Worm (Caenorhabditis elegans) whole organism, L4 larva: Measurements from ENCODE around the gene uroc-1.

ENCODE experiments used
- F44E2.7 ChIP-seq: fragments of 200-800 bp; sonication (Bioruptor generic); IDR thresholded peaks from 2 replicates; pipeline ENCODE4 v2.1.2; 2022; ENCODE audit warnings: missing genetic modification characterization, missing compliant biosample characterization
- F49E8.2 ChIP-seq: sonication (generic microtip); optimal IDR thresholded peaks from 2 replicates; lab custom pipeline; 2016; ENCODE audit warnings: missing compliant biosample characterization, mild to moderate bottlenecking, missing genetic modification characterization, borderline replicate concordance
- T26A8.4 ChIP-seq: fragments of 200-800 bp; sonication (Bioruptor generic); IDR thresholded peaks from 2 replicates; pipeline ENCODE4 v1.3.6; 2022; ENCODE audit warnings: missing genetic modification characterization, missing compliant biosample characterization
- Y5F2A.4 ChIP-seq: fragments of 200-800 bp; sonication (Bioruptor generic); optimal IDR thresholded peaks from 2 replicates; lab custom pipeline; 2018; ENCODE audit warnings: mild to moderate bottlenecking, missing genetic modification characterization, missing compliant biosample characterization
- aha-1 ChIP-seq: fragments of 150-350 bp; peaks from one replicate; lab custom pipeline; 2014; ENCODE audit warnings: missing biosample characterization, missing genetic modification characterization
- attf-4 ChIP-seq: sonication (generic microtip); optimal IDR thresholded peaks from 3 replicates; lab custom pipeline; 2017; ENCODE audit warnings: missing biosample characterization, missing genetic modification characterization
- ceh-20 ChIP-seq: fragments of 200-800 bp; sonication (Bioruptor generic); IDR thresholded peaks from 2 replicates; pipeline ENCODE4 v1.3.6; 2022; ENCODE audit warnings: missing genetic modification reagents, missing genetic modification characterization, missing compliant biosample characterization
- ceh-44 ChIP-seq: fragments of 200-800 bp; sonication (Bioruptor generic); IDR thresholded peaks from 2 replicates; pipeline ENCODE4 v1.3.6; 2022; ENCODE audit warnings: missing genetic modification reagents, missing genetic modification characterization, missing compliant biosample characterization
- cey-2 ChIP-seq: sonication (generic microtip); optimal IDR thresholded peaks from 3 replicates; lab custom pipeline; 2017; ENCODE audit warnings: missing genetic modification characterization, mild to moderate bottlenecking, missing compliant biosample characterization, antibody characterized with exemption, borderline replicate concordance; ENCODE audit not compliant: insufficient read depth
- ctbp-1 ChIP-seq: fragments of 200-800 bp; sonication (Bioruptor generic); IDR thresholded peaks from 2 replicates; pipeline ENCODE4 v1.3.6; 2022; ENCODE audit warnings: missing genetic modification reagents, missing genetic modification characterization, missing compliant biosample characterization
- daf-19 ChIP-seq: fragments of 200-800 bp; sonication (Bioruptor generic); conservative IDR thresholded peaks from 2 replicates; pipeline ENCODE4 v1.3.6; 2022; ENCODE audit warnings: missing genetic modification characterization, missing compliant biosample characterization
- dmd-9 ChIP-seq: fragments of 200-800 bp; sonication (Bioruptor generic); IDR thresholded peaks from 2 replicates; pipeline ENCODE4 v1.3.6; 2022; ENCODE audit warnings: missing genetic modification reagents, missing genetic modification characterization, missing compliant biosample characterization
- dpl-1 ChIP-seq: fragments of 150-350 bp; optimal IDR thresholded peaks from 2 replicates; lab custom pipeline; 2014; ENCODE audit warnings: missing biosample characterization, missing genetic modification reagents, missing genetic modification characterization
- dve-1 ChIP-seq: sonication (generic microtip); optimal IDR thresholded peaks from 2 replicates; lab custom pipeline; 2017; ENCODE audit warnings: antibody characterized with exemption, mild to moderate bottlenecking, missing genetic modification characterization, missing compliant biosample characterization; ENCODE audit not compliant: insufficient read depth
- fkh-10 ChIP-seq: fragments of 150-350 bp; optimal IDR thresholded peaks from 2 replicates; lab custom pipeline; 2014; ENCODE audit warnings: missing biosample characterization, missing genetic modification reagents, missing genetic modification characterization
- fos-1 ChIP-seq: fragments of 150-350 bp; optimal IDR thresholded peaks from 2 replicates; lab custom pipeline; 2014; ENCODE audit warnings: missing biosample characterization, missing genetic modification characterization
- hif-1 ChIP-seq, 2 experiments: sonication (generic microtip); optimal IDR thresholded peaks; 2 replicates each; lab custom pipeline; 2016 to 2017; ENCODE audit warnings: missing compliant biosample characterization in 2 of 2, missing genetic modification characterization in 2 of 2, missing genetic modification reagents in 2 of 2, missing genotype in 2 of 2, mild to moderate bottlenecking in 1 of 2
- hlh-11 ChIP-seq: fragments of 200-800 bp; sonication (Bioruptor generic); optimal IDR thresholded peaks from 2 replicates; lab custom pipeline; 2018; ENCODE audit warnings: mild to moderate bottlenecking, missing genetic modification characterization, missing compliant biosample characterization
- hlh-30 ChIP-seq: sonication (generic microtip); optimal IDR thresholded peaks from 2 replicates; lab custom pipeline; 2017; ENCODE audit warnings: antibody characterized with exemption, mild to moderate bottlenecking, missing genetic modification characterization, missing compliant biosample characterization; ENCODE audit not compliant: insufficient read depth
- hmg-1.1 ChIP-seq: fragments of 200-800 bp; sonication (Bioruptor generic); IDR thresholded peaks from 2 replicates; pipeline ENCODE4 v1.3.6; 2022; ENCODE audit warnings: missing genetic modification reagents, missing genetic modification characterization, missing compliant biosample characterization
- lim-7 ChIP-seq: fragments of 200-800 bp; sonication (Bioruptor generic); IDR thresholded peaks from 2 replicates; pipeline ENCODE4 v1.3.6; 2022; ENCODE audit warnings: missing genetic modification characterization, missing compliant biosample characterization
- lin-1 ChIP-seq: fragments of 200-800 bp; sonication (Bioruptor generic); IDR thresholded peaks from 2 replicates; pipeline ENCODE4 v1.3.6; 2022; ENCODE audit warnings: missing genetic modification reagents, missing genetic modification characterization, missing compliant biosample characterization
- lin-13 ChIP-seq: fragments of 150-350 bp; optimal IDR thresholded peaks from 2 replicates; lab custom pipeline; 2014; ENCODE audit warnings: missing biosample characterization, missing genetic modification reagents, missing genetic modification characterization
- lin-15B ChIP-seq: fragments of 150-350 bp; sonication (generic microtip); optimal IDR thresholded peaks from 3 replicates; lab custom pipeline; 2014; ENCODE audit warnings: missing biosample characterization, missing genetic modification characterization
- lin-29 ChIP-seq: fragments of 200-800 bp; sonication (Bioruptor generic); IDR thresholded peaks from 2 replicates; pipeline ENCODE4 v1.3.6; 2022; ENCODE audit warnings: missing genetic modification reagents, missing genetic modification characterization, missing compliant biosample characterization
- lin-38 ChIP-seq: fragments of 200-800 bp; sonication (Bioruptor generic); IDR thresholded peaks from 2 replicates; pipeline ENCODE4 v1.3.6; 2022; ENCODE audit warnings: missing genetic modification reagents, missing genetic modification characterization, missing compliant biosample characterization
- lin-39 ChIP-seq: fragments of 150-350 bp; optimal IDR thresholded peaks from 2 replicates; lab custom pipeline; 2014; ENCODE audit warnings: missing biosample characterization, missing genetic modification reagents, missing genetic modification characterization
- lir-3 ChIP-seq: sonication (generic microtip); optimal IDR thresholded peaks from 2 replicates; lab custom pipeline; 2016; ENCODE audit warnings: mild to moderate bottlenecking, missing genetic modification characterization, missing compliant biosample characterization
- madf-9 ChIP-seq: fragments of 200-800 bp; sonication (Bioruptor generic); conservative IDR thresholded peaks from 2 replicates; pipeline ENCODE4 v1.3.6; 2022; ENCODE audit warnings: missing genetic modification reagents, missing genetic modification characterization, missing compliant biosample characterization
- mdl-1 ChIP-seq, 2 experiments: fragments of 150-350 bp in 1 of 2; sonication (generic microtip) in 1 of 2; optimal IDR thresholded peaks; 2 replicates each; lab custom pipeline; 2014 to 2017; ENCODE audit warnings: missing biosample characterization in 2 of 2, missing genetic modification characterization in 2 of 2
- mdt-29 ChIP-seq: fragments of 200-800 bp; sonication (Bioruptor generic); IDR thresholded peaks from 2 replicates; pipeline ENCODE4 v1.3.6; 2022; ENCODE audit warnings: missing genetic modification reagents, missing genetic modification characterization, missing compliant biosample characterization
- mep-1 ChIP-seq: fragments of 150-350 bp; sonication (generic microtip); optimal IDR thresholded peaks from 3 replicates; lab custom pipeline; 2014; ENCODE audit warnings: missing biosample characterization, missing genetic modification characterization
- mxl-3 ChIP-seq: fragments of 200-800 bp; sonication (Bioruptor generic); optimal IDR thresholded peaks from 2 replicates; lab custom pipeline; 2018; ENCODE audit warnings: mild to moderate bottlenecking, missing genetic modification characterization, missing compliant biosample characterization
- nhr-102 ChIP-seq: sonication (generic microtip); optimal IDR thresholded peaks from 2 replicates; lab custom pipeline; 2016; ENCODE audit warnings: mild to moderate bottlenecking, missing genetic modification characterization, moderate library complexity, missing compliant biosample characterization
- nhr-11 ChIP-seq: fragments of 150-350 bp; optimal IDR thresholded peaks from 2 replicates; lab custom pipeline; 2014; ENCODE audit warnings: missing biosample characterization, missing genetic modification characterization
- nhr-28 ChIP-seq: fragments of 150-350 bp; optimal IDR thresholded peaks from 2 replicates; lab custom pipeline; 2014; ENCODE audit warnings: missing biosample characterization, missing genetic modification characterization
- nhr-6 ChIP-seq: fragments of 150-350 bp; optimal IDR thresholded peaks from 2 replicates; lab custom pipeline; 2014; ENCODE audit warnings: missing biosample characterization, missing genetic modification characterization
- nhr-76 ChIP-seq: fragments of 150-350 bp; optimal IDR thresholded peaks from 2 replicates; lab custom pipeline; 2014; ENCODE audit warnings: missing biosample characterization, missing genetic modification characterization
- pha-4 ChIP-seq, 2 experiments: fragments of 150-350 bp in 1 of 2; fragments of 200-800 bp in 1 of 2; sonication (Bioruptor generic) in 1 of 2; IDR thresholded peaks in 1 of 2; optimal IDR thresholded peaks in 1 of 2; 2 replicates each; pipeline versions ENCODE4 v1.3.6 to Lab custom; 2014 to 2022; ENCODE audit warnings: missing genetic modification characterization in 2 of 2, missing genetic modification reagents in 2 of 2, missing biosample characterization in 1 of 2, missing compliant biosample characterization in 1 of 2
- pqm-1 ChIP-seq: sonication (generic microtip); optimal IDR thresholded peaks from 2 replicates; lab custom pipeline; 2017; ENCODE audit warnings: missing biosample characterization, missing genetic modification characterization
- sdz-12 ChIP-seq: fragments of 200-800 bp; sonication (Bioruptor generic); optimal IDR thresholded peaks from 2 replicates; lab custom pipeline; 2018; ENCODE audit warnings: mild to moderate bottlenecking, missing genetic modification characterization, missing compliant biosample characterization
- tag-97 ChIP-seq: fragments of 200-800 bp; sonication (Bioruptor generic); IDR thresholded peaks from 2 replicates; pipeline ENCODE4 v1.3.6; 2022; ENCODE audit warnings: missing genetic modification characterization, missing compliant biosample characterization
- unc-39 ChIP-seq: sonication (generic microtip); optimal IDR thresholded peaks from 2 replicates; lab custom pipeline; 2017; ENCODE audit warnings: missing biosample characterization, missing genetic modification characterization
- unc-62 ChIP-seq, 3 experiments: fragments of 150-350 bp in 1 of 3; sonication (generic microtip); optimal IDR thresholded peaks in 2 of 3; peaks in 1 of 3; 1 replicate in 1 of 3; 2 replicates in 2 of 3; lab custom pipeline; 2014 to 2017; ENCODE audit warnings: missing biosample characterization in 3 of 3, missing genetic modification characterization in 3 of 3, missing genetic modification reagents in 3 of 3, missing genotype in 1 of 3
- zag-1 ChIP-seq: fragments of 150-350 bp; optimal IDR thresholded peaks from 2 replicates; lab custom pipeline; 2014; ENCODE audit warnings: missing biosample characterization, missing genetic modification characterization
- zip-11 ChIP-seq: fragments of 200-800 bp; sonication (Bioruptor generic); IDR thresholded peaks from 2 replicates; pipeline ENCODE4 v1.3.6; 2022; ENCODE audit warnings: missing genetic modification characterization, missing compliant biosample characterization

The uroc-1 gene

DNA sequence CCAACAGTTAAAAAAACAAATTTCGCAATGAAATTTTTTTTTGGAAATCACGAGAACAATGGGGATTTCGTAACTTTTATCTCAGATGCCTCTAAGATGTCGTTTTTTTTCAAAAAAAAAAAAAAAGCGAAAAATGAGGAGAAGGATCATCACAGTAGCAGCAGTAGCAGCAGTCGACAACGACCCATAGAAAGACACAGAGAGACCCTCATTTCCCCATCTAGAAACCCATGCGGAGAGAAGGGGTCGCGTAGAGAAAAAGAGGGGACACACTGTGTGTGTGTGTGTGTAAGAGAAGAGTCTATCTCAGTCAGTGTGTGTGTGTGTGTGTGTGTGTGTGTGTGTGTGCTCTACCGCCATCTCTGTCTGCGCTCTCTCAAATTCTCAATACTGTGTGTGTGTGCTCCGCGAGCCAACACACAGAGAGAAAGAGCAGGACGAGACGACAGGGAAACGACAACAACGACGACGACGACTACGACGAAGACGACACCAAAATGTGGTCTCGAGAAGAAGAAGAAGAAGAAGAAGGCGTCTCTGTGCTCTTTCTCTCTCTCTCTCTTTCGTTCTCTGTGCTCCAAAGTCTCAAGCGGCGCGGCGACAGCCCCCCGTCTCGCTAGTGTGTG is 51.0 kb downstream of the uroc-1 start (continued):
- TF ChIP-seq pha-4 (GFP tag; IDR thresholded peaks at IDR 0.05; lab: Robert Waterston, UW) (peak; percentile 59; the same call in 1 of the 2 replicates), pha-4 (tag; optimal IDR thresholded peaks at IDR 0.05; lab: Kevin White, UChicago) (no peak), lin-29 (GFP tag; lab: Robert Waterston, UW) (no peak), ctbp-1 (GFP tag; lab: Robert Waterston, UW) (peak; percentile 81), nhr-28 (peak; percentile 82), dpl-1 (GFP tag; lab: Kevin White, UChicago) (no peak), lin-1 (GFP tag; lab: Robert Waterston, UW) (0 out of 2 replicates have a peak, but pooled peaks have one; percentile 21), hmg-1.1 (GFP tag; lab: Robert Waterston, UW) (peak; percentile 90), aha-1 (tag; lab: Kevin White, UChicago) (peak; percentile 98), lin-13 (GFP tag; lab: Kevin White, UChicago) (peak; percentile 85), mep-1 (tag; lab: Kevin White, UChicago) (peak; percentile 91)

DNA sequence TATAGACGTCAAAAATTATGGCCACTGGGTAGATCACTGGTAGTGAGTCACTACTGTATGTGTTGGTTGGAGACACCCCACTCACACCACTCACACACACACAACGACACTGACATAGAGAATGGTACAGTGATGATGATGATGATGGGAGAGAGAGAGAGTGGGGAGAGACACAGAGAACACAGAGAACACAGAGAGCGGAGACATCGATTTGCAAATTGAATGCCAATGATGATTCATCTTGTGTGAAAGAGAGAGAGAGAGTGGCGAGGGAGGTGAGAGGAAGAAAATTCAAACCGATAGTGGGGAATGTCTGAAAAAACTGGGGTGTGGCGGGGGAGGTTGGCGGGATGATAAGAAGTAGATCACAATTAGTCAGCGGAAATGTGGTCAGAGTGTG is 52.6 kb downstream of the uroc-1 start:
- TF ChIP-seq Y5F2A.4 (GFP tag; lab: Kevin White, UChicago) (no peak), nhr-102 (tag; lab: Kevin White, UChicago) (peak; percentile 36), fkh-10 (GFP tag; lab: Kevin White, UChicago) (no peak), nhr-11 (no peak), hlh-30 (tag; lab: Kevin White, UChicago) (peak; percentile 70), mdl-1 (tag; optimal IDR thresholded peaks at IDR 0.05; lab: Kevin White, UChicago) (no peak), dpl-1 (GFP tag; lab: Kevin White, UChicago) (peak; percentile 11), nhr-76 (tag; lab: Kevin White, UChicago) (no peak), lir-3 (tag; lab: Kevin White, UChicago) (no peak), ctbp-1 (GFP tag; lab: Robert Waterston, UW) (no peak), zip-11 (no peak), ceh-44 (GFP tag; lab: Robert Waterston, UW) (no peak), nhr-6 (peak; percentile 91), nhr-28 (peak; percentile 77), madf-9 (GFP tag; lab: Robert Waterston, UW) (no peak; the same call in 1 of the 2 replicates), lin-38 (GFP tag; lab: Robert Waterston, UW) (peak; percentile 28; the same call in 1 of the 2 replicates), daf-19 (no peak), T26A8.4 (GFP tag; lab: Robert Waterston, UW) (0 out of 2 replicates have a peak, but pooled peaks have one; percentile 38), zag-1 (tag; lab: Kevin White, UChicago) (no peak), hlh-11 (tag; lab: Kevin White, UChicago) (peak; percentile 78), mdt-29 (GFP tag; lab: Robert Waterston, UW) (no peak), dve-1 (tag; lab: Kevin White, UChicago) (peak; percentile 84), hif-1 (tag; optimal IDR thresholded peaks at IDR 0.05; lab: Kevin White, UChicago) (no peak), fos-1 (tag; lab: Kevin White, UChicago) (peak; percentile 40), attf-4 (tag; lab: Kevin White, UChicago) (no peak), unc-62 (GFP tag; optimal IDR thresholded peaks at IDR 0.05 in 1 of 2; lab: Kevin White, UChicago) (peak in 1 of 2 experiments; percentile 99), unc-62 (tag; optimal IDR thresholded peaks at IDR 0.05; lab: Kevin White, UChicago) (no peak), lin-39 (no peak), lin-15B (tag; lab: Kevin White, UChicago) (no peak), pqm-1 (tag; lab: Kevin White, UChicago) (peak; percentile 55), ceh-20 (GFP tag; lab: Robert Waterston, UW) (no peak), pha-4 (GFP tag; IDR thresholded peaks at IDR 0.05; lab: Robert Waterston, UW) (no peak), pha-4 (tag; optimal IDR thresholded peaks at IDR 0.05; lab: Kevin White, UChicago) (no peak), mxl-3 (GFP tag; lab: Kevin White, UChicago) (peak; percentile 54), lin-29 (GFP tag; lab: Robert Waterston, UW) (no peak), sdz-12 (no peak), dmd-9 (GFP tag; lab: Robert Waterston, UW) (no peak), F44E2.7 (GFP tag; lab: Robert Waterston, UW) (no peak), lim-7 (GFP tag; lab: Robert Waterston, UW) (no peak), unc-39 (tag; lab: Kevin White, UChicago) (no peak), lin-13 (GFP tag; lab: Kevin White, UChicago) (peak; percentile 79), cey-2 (peak; percentile 2), tag-97 (GFP tag; lab: Robert Waterston, UW) (no peak), F49E8.2 (tag; lab: Kevin White, UChicago) (no peak)
